Worm (Caenorhabditis elegans): ENCODE data around the gene idpb-4.
A peak's percentile ranks its signal among the peaks of the same experiment; 100 is the strongest.

DNA sequence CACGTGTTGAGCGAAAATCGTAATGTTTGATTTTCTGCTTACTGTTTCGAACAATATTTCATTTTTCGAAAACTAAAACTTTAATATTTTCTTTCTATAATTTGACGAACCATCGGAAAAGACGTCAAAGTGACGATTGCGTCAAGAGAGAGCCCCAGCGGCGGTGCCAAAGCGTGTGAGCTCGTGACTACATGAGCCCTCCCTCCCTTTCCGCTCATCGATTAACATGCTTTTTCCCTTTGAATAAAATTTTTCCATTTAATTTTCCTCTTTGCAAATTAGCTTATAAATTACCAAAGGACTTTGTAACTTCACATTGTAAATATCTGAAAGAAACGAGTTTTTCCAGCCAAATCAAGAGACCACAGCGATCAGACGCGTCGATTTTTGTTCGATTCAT is 5.6 kb upstream of the idpb-4 start:
- no peak for TF ChIP-seq mdt-29 (GFP tag; IDR thresholded peaks at IDR 0.05)
- TF ChIP-seq dve-1 (tag; optimal IDR thresholded peaks at IDR 0.05; ENCODE audit: insufficient read depth): no peak
- TF ChIP-seq nhr-11 (tag; optimal IDR thresholded peaks at IDR 0.05): no peak
- TF ChIP-seq hlh-30 (tag; optimal IDR thresholded peaks at IDR 0.05; ENCODE audit: insufficient read depth): peak; percentile 69
- TF ChIP-seq unc-62 (GFP tag; optimal IDR thresholded peaks at IDR 0.05 in 1 of 2): no peak
- TF ChIP-seq unc-62 (tag; optimal IDR thresholded peaks at IDR 0.05): no peak
- TF ChIP-seq lsy-2 (tag; optimal IDR thresholded peaks at IDR 0.05): peak in 1 of 2 experiments; percentile 42
- no peak for TF ChIP-seq Y105C5A.15 (GFP tag; IDR thresholded peaks at IDR 0.05)
- TF ChIP-seq R02D3.7 (tag; optimal IDR thresholded peaks at IDR 0.05): no peak

Data from whole organism, L4 larva.